Fruit fly (Drosophila melanogaster) whole organism, embryonic: ENCODE results near the gene CCDC53.

Experiments
- Adf1 ChIP-seq: fragments of 200-800 bp; sonication (Bioruptor generic); IDR thresholded peaks from 2 replicates; pipeline ENCODE4 v1.3.6; 2022; ENCODE audit warnings: missing biosample characterization, missing genetic modification characterization
- Atf6 ChIP-seq: fragments of 200-800 bp; sonication (Bioruptor generic); IDR thresholded peaks from 2 replicates; pipeline ENCODE4 v1.3.6; 2022; ENCODE audit warnings: missing biosample characterization, missing genetic modification characterization
- Bgb ChIP-seq: fragments of 200-800 bp; sonication (Bioruptor generic); IDR thresholded peaks from 2 replicates; pipeline ENCODE4 v1.3.6; 2022; ENCODE audit warnings: missing biosample characterization, missing genetic modification characterization; ENCODE audit not compliant: partially characterized antibody
- CG10654 ChIP-seq: fragments of 200-800 bp; sonication (Bioruptor generic); optimal IDR thresholded peaks from 2 replicates; lab custom pipeline; 2016; ENCODE audit warnings: missing biosample characterization, missing genetic modification characterization
- CG11504 ChIP-seq: fragments of 200-800 bp; sonication (Bioruptor generic); optimal IDR thresholded peaks from 3 replicates; lab custom pipeline; 2019; ENCODE audit warnings: missing biosample characterization, mild to moderate bottlenecking, missing genetic modification characterization, moderate library complexity
- CG13287 ChIP-seq: fragments of 200-800 bp; sonication (Bioruptor generic); IDR thresholded peaks from 2 replicates; pipeline ENCODE4 v1.3.6; 2022; ENCODE audit warnings: missing biosample characterization, missing genetic modification characterization; ENCODE audit not compliant: partially characterized antibody
- CG1792 ChIP-seq: fragments of 200-800 bp; sonication (Bioruptor generic); optimal IDR thresholded peaks from 2 replicates; lab custom pipeline; 2016; ENCODE audit warnings: missing biosample characterization, missing genetic modification characterization
- CG2678 ChIP-seq: fragments of 200-800 bp; sonication (Bioruptor generic); optimal IDR thresholded peaks from 3 replicates; lab custom pipeline; 2019; ENCODE audit warnings: missing biosample characterization, mild to moderate bottlenecking, missing genetic modification characterization, moderate library complexity
- CG6765 ChIP-seq: fragments of 200-800 bp; sonication (Bioruptor generic); optimal IDR thresholded peaks from 3 replicates; lab custom pipeline; 2017; ENCODE audit warnings: missing biosample characterization, mild to moderate bottlenecking, missing genetic modification characterization
- Hr51 ChIP-seq, 2 experiments: fragments of 200-800 bp; sonication (Bioruptor generic); optimal IDR thresholded peaks; 2 replicates in 1 of 2; 3 replicates in 1 of 2; lab custom pipeline; 2016 to 2018; ENCODE audit warnings: missing biosample characterization in 2 of 2, missing genetic modification characterization in 2 of 2, mild to moderate bottlenecking in 1 of 2, moderate library complexity in 1 of 2
- Jarid2 ChIP-seq: fragments of 200-800 bp; sonication (Bioruptor generic); optimal IDR thresholded peaks from 3 replicates; lab custom pipeline; 2017; ENCODE audit warnings: mild to moderate bottlenecking, missing biosample characterization, missing genetic modification reagents, missing genetic modification characterization
- Sry-β ChIP-seq: fragments of 200-800 bp; sonication (Bioruptor generic); optimal IDR thresholded peaks from 2 replicates; lab custom pipeline; 2018; ENCODE audit warnings: missing biosample characterization, mild to moderate bottlenecking, missing genetic modification characterization, moderate library complexity
- Tbp ChIP-seq: fragments of >200 bp; optimal IDR thresholded peaks from 2 replicates; lab custom pipeline; 2018; ENCODE audit warnings: missing biosample characterization, missing genetic modification characterization
- Vsx1 ChIP-seq: fragments of 200-800 bp; sonication (Bioruptor generic); optimal IDR thresholded peaks from 2 replicates; lab custom pipeline; 2017; ENCODE audit warnings: missing biosample characterization, mild to moderate bottlenecking, missing genetic modification characterization, missing genetic modification reagents
- amos ChIP-seq: fragments of 200-800 bp; sonication (Bioruptor generic); IDR thresholded peaks from 2 replicates; pipeline ENCODE4 v1.3.6; 2022; ENCODE audit warnings: missing biosample characterization, missing genetic modification characterization; ENCODE audit not compliant: partially characterized antibody
- chinmo ChIP-seq: fragments of 200-800 bp; sonication (Bioruptor generic); IDR thresholded peaks from 4 replicates; pipeline ENCODE4 v1.3.6; 2022; ENCODE audit warnings: missing biosample characterization, missing genetic modification characterization; ENCODE audit not compliant: partially characterized antibody
- crc ChIP-seq: fragments of 200-800 bp; sonication (Bioruptor generic); optimal IDR thresholded peaks from 2 replicates; lab custom pipeline; 2016; ENCODE audit warnings: missing biosample characterization, missing genetic modification characterization
- dimm ChIP-seq: fragments of 200-800 bp; sonication (Bioruptor generic); IDR thresholded peaks from 2 replicates; pipeline ENCODE4 v1.3.6; 2022; ENCODE audit warnings: missing biosample characterization, missing genetic modification characterization
- dm ChIP-seq: fragments of 200-800 bp; sonication (Bioruptor generic); optimal IDR thresholded peaks from 3 replicates; lab custom pipeline; 2016; ENCODE audit warnings: missing biosample characterization, missing genetic modification characterization
- eve ChIP-seq, 2 experiments: fragments of >200 bp; optimal IDR thresholded peaks; 2 replicates each; lab custom pipeline; 2017; ENCODE audit warnings: missing biosample characterization in 2 of 2, missing genetic modification characterization in 2 of 2
- fru ChIP-seq: fragments of >200 bp; optimal IDR thresholded peaks from 2 replicates; lab custom pipeline; 2017
- gcm2 ChIP-seq: fragments of 200-800 bp; sonication (Bioruptor generic); optimal IDR thresholded peaks from 2 replicates; lab custom pipeline; 2016; ENCODE audit warnings: missing biosample characterization, missing genetic modification characterization
- grn ChIP-seq: fragments of 200-800 bp; sonication (Bioruptor generic); optimal IDR thresholded peaks from 3 replicates; lab custom pipeline; 2017; ENCODE audit warnings: missing biosample characterization, missing genetic modification characterization
- hkb ChIP-seq, 2 experiments: fragments of 200-800 bp in 1 of 2; fragments of >200 bp in 1 of 2; sonication (Bioruptor generic) in 1 of 2; IDR thresholded peaks in 1 of 2; optimal IDR thresholded peaks in 1 of 2; 2 replicates each; pipeline versions ENCODE4 v1.3.6 to Lab custom; 2017 to 2022; ENCODE audit warnings: missing biosample characterization in 1 of 2, missing genetic modification characterization in 1 of 2
- lilli ChIP-seq: fragments of 200-800 bp; sonication (Bioruptor generic); optimal IDR thresholded peaks from 3 replicates; lab custom pipeline; 2016; ENCODE audit warnings: missing biosample characterization, missing genetic modification characterization
- maf-S ChIP-seq: fragments of 200-800 bp; sonication (Bioruptor generic); optimal IDR thresholded peaks from 2 replicates; lab custom pipeline; 2016; ENCODE audit warnings: missing biosample characterization, missing genetic modification characterization
- onecut ChIP-seq: fragments of 200-800 bp; sonication (Bioruptor generic); IDR thresholded peaks from 2 replicates; pipeline ENCODE4 v1.3.6; 2022; ENCODE audit warnings: missing biosample characterization, missing genetic modification characterization
- p53 ChIP-seq: fragments of 200-800 bp; sonication (Bioruptor generic); optimal IDR thresholded peaks from 2 replicates; lab custom pipeline; 2016; ENCODE audit warnings: missing biosample characterization, missing genetic modification characterization
- phol ChIP-seq: fragments of 200-800 bp; sonication (Bioruptor generic); optimal IDR thresholded peaks from 3 replicates; lab custom pipeline; 2018; ENCODE audit warnings: missing biosample characterization, mild to moderate bottlenecking, missing genetic modification characterization, moderate library complexity
- prd ChIP-seq, 3 experiments: fragments of >200 bp in 2 of 3; fragments of 200-800 bp in 1 of 3; sonication (Bioruptor generic) in 1 of 3; optimal IDR thresholded peaks in 2 of 3; IDR thresholded peaks in 1 of 3; 2 replicates in 2 of 3; 3 replicates in 1 of 3; pipeline versions ENCODE4 v1.3.6 to Lab custom; 2017 to 2022; ENCODE audit warnings: missing biosample characterization in 1 of 3, missing genetic modification characterization in 1 of 3
- sd ChIP-seq: fragments of 200-800 bp; sonication (Bioruptor generic); optimal IDR thresholded peaks from 3 replicates; lab custom pipeline; 2018; ENCODE audit warnings: missing biosample characterization, mild to moderate bottlenecking, missing genetic modification characterization, moderate library complexity
- sens ChIP-seq: fragments of 200-800 bp; sonication (Bioruptor generic); peaks from one replicate; lab custom pipeline; 2016; ENCODE audit warnings: missing biosample characterization, missing genetic modification characterization
- tll ChIP-seq, 2 experiments: fragments of 200-800 bp in 1 of 2; fragments of >200 bp in 1 of 2; sonication (Bioruptor generic) in 1 of 2; optimal IDR thresholded peaks; 2 replicates each; lab custom pipeline; 2017 to 2019; ENCODE audit warnings: missing biosample characterization in 2 of 2, missing genetic modification characterization in 2 of 2, mild to moderate bottlenecking in 1 of 2, moderate library complexity in 1 of 2
- twi ChIP-seq: fragments of 200-800 bp; optimal IDR thresholded peaks from 2 replicates; lab custom pipeline; 2019; ENCODE audit warnings: missing biosample characterization, mild to moderate bottlenecking, missing genetic modification characterization, moderate library complexity
- z ChIP-seq: fragments of 200-800 bp; sonication (Bioruptor generic); IDR thresholded peaks from 3 replicates; pipeline ENCODE4 v1.3.6; 2022; ENCODE audit warnings: missing biosample characterization, missing genetic modification characterization

The CCDC53 gene

dm6 chr2L:8088025-8088789 lies 47.3 kb downstream of the CCDC53 start (continued):
- TF ChIP-seq amos (GFP tag; lab: Robert Waterston, UW) = peak; percentile 23; the same call in 1 of the 2 replicates
- TF ChIP-seq hkb (optimal IDR thresholded peaks at IDR 0.05; lab: Kevin White, UChicago) = no peak
- TF ChIP-seq hkb (GFP tag; IDR thresholded peaks at IDR 0.05; lab: Robert Waterston, UW) = no peak
- peak; percentile 91 for TF ChIP-seq Adf1 (GFP tag; lab: Robert Waterston, UW)
- no peak for TF ChIP-seq prd (optimal IDR thresholded peaks at IDR 0.05; lab: Kevin White, UChicago)
- peak; percentile 36; the same call in 1 of the 3 replicates for TF ChIP-seq prd (GFP tag; IDR thresholded peaks at IDR 0.05; lab: Robert Waterston, UW)
- peak; percentile 17 for TF ChIP-seq CG2678 (tag; lab: Kevin White, UChicago)
- TF ChIP-seq CG6765 (GFP tag; lab: Kevin White, UChicago) = peak; percentile 45
- peak; percentile 72 for TF ChIP-seq Jarid2
- TF ChIP-seq sd (tag; lab: Kevin White, UChicago) = peak; percentile 43
- TF ChIP-seq dm = no peak
- peak; percentile 16 for TF ChIP-seq CG11504 (tag; lab: Kevin White, UChicago)
- peak; percentile 42 for TF ChIP-seq grn (GFP tag; lab: Kevin White, UChicago)
- TF ChIP-seq z (GFP tag; lab: Robert Waterston, UW) = 0 out of 3 replicates have a peak, but pooled peaks have one; percentile 26
- peak; percentile 49; the same call in 1 of the 2 replicates for TF ChIP-seq Atf6 (GFP tag; lab: Robert Waterston, UW)
- peak; percentile 45 for TF ChIP-seq CG13287
- TF ChIP-seq fru = no peak
- peak; percentile 27 for TF ChIP-seq phol (tag; lab: Kevin White, UChicago)
- TF ChIP-seq tll (GFP tag; optimal IDR thresholded peaks at IDR 0.05; lab: Kevin White, UChicago) = peak in 1 of 2 experiments; percentile 21
- peak; percentile 22 for TF ChIP-seq sens
- TF ChIP-seq CG1792 (GFP tag; lab: Kevin White, UChicago) = no peak
- peak; percentile 28 for TF ChIP-seq lilli (GFP tag; lab: Kevin White, UChicago)
- no peak for TF ChIP-seq p53 (GFP tag; lab: Kevin White, UChicago)

- TF ChIP-seq Tbp (GFP tag; lab: Kevin White, UChicago) (no peak), CG10654 (GFP tag; lab: Kevin White, UChicago) (no peak), CG1792 (GFP tag; lab: Kevin White, UChicago) (no peak), dimm (GFP tag; lab: Robert Waterston, UW) (no peak), Bgb (no peak), Sry-β (GFP tag; lab: Kevin White, UChicago) (no peak), sens (peak; percentile 18), Hr51 (GFP tag; optimal IDR thresholded peaks at IDR 0.05; lab: Kevin White, UChicago) (no peak), gcm2 (no peak), chinmo (GFP tag; lab: Robert Waterston, UW) (0 out of 4 replicates have a peak, but pooled peaks have one; percentile 12), Vsx1 (no peak), eve (GFP tag; optimal IDR thresholded peaks at IDR 0.05; lab: Kevin White, UChicago) (peak in 1 of 2 experiments; percentile 69), maf-S (no peak), onecut (no peak), crc (GFP tag; lab: Kevin White, UChicago) (no peak), twi (tag; lab: Kevin White, UChicago) (no peak)
Measured at dm6 chr2L:8091429-8091828, 50.5 kb downstream of the CCDC53 start.
